Worm (Caenorhabditis elegans) whole organism, young adult: ENCODE results near the gene cnc-9.

Experiments
- B0035.1 ChIP-seq: sonication (generic microtip); optimal IDR thresholded peaks from 2 replicates; lab custom pipeline; 2016; ENCODE audit warnings: missing genetic modification characterization, mild to moderate bottlenecking, missing compliant biosample characterization, missing genotype, missing genetic modification reagents
- C06A6.2 ChIP-seq: fragments of 200-800 bp; sonication (Bioruptor generic); conservative IDR thresholded peaks from 2 replicates; pipeline ENCODE4 v1.3.6; 2022; ENCODE audit warnings: missing genetic modification characterization, missing compliant biosample characterization
- F52B5.7 ChIP-seq: sonication (generic microtip); optimal IDR thresholded peaks from 2 replicates; lab custom pipeline; 2016; ENCODE audit warnings: mild to moderate bottlenecking, missing genetic modification characterization, missing compliant biosample characterization
- T07F8.4 ChIP-seq: sonication (generic microtip); optimal IDR thresholded peaks from 2 replicates; lab custom pipeline; 2016; ENCODE audit warnings: mild to moderate bottlenecking, missing genetic modification characterization, moderate library complexity, missing compliant biosample characterization
- Y95B8A.8 ChIP-seq: fragments of 200-800 bp; sonication (Bioruptor generic); IDR thresholded peaks from 2 replicates; pipeline ENCODE4 v1.3.6; 2022; ENCODE audit warnings: missing genetic modification reagents, missing genetic modification characterization, missing compliant biosample characterization
- attf-6 ChIP-seq: fragments of 200-800 bp; sonication (Bioruptor generic); IDR thresholded peaks from 2 replicates; pipeline ENCODE4 v1.3.6; 2022; ENCODE audit warnings: missing genetic modification reagents, missing genetic modification characterization, missing compliant biosample characterization
- ceh-27 ChIP-seq: fragments of 200-800 bp; sonication (Bioruptor generic); optimal IDR thresholded peaks from 2 replicates; lab custom pipeline; 2018; ENCODE audit warnings: mild to moderate bottlenecking, missing genetic modification characterization, moderate library complexity, missing compliant biosample characterization
- ceh-79 ChIP-seq: sonication (generic microtip); optimal IDR thresholded peaks from 2 replicates; lab custom pipeline; 2017; ENCODE audit warnings: mild to moderate bottlenecking, missing genetic modification characterization, missing compliant biosample characterization
- ekl-4 ChIP-seq: fragments of 200-800 bp; sonication (Bioruptor generic); IDR thresholded peaks from 2 replicates; pipeline ENCODE4 v1.3.6; 2022; ENCODE audit warnings: missing genetic modification reagents, missing genetic modification characterization, missing compliant biosample characterization
- hmg-20 ChIP-seq: fragments of 200-800 bp; sonication (Bioruptor generic); IDR thresholded peaks from 2 replicates; pipeline ENCODE4 v1.3.6; 2022; ENCODE audit warnings: missing genetic modification reagents, missing genetic modification characterization, missing compliant biosample characterization
- lir-1 ChIP-seq: fragments of 200-800 bp; sonication (Bioruptor generic); conservative IDR thresholded peaks from 2 replicates; pipeline ENCODE4 v1.3.6; 2022; ENCODE audit warnings: missing genetic modification reagents, missing genetic modification characterization, missing compliant biosample characterization
- lsl-1 ChIP-seq: fragments of 200-800 bp; sonication (Bioruptor generic); optimal IDR thresholded peaks from 2 replicates; lab custom pipeline; 2018; ENCODE audit warnings: mild to moderate bottlenecking, missing genetic modification characterization, moderate library complexity, missing compliant biosample characterization
- lsy-27 ChIP-seq: sonication (generic microtip); optimal IDR thresholded peaks from 2 replicates; lab custom pipeline; 2017; ENCODE audit warnings: missing genetic modification characterization, mild to moderate bottlenecking, missing compliant biosample characterization, antibody characterized with exemption, missing genotype, borderline replicate concordance; ENCODE audit not compliant: insufficient read depth
- rec-8 ChIP-seq, 2 experiments: sonication (generic microtip); optimal IDR thresholded peaks; 2 replicates each; lab custom pipeline; 2016; ENCODE audit warnings: mild to moderate bottlenecking in 2 of 2, missing genetic modification characterization in 2 of 2, missing genetic modification reagents in 2 of 2, missing genotype in 2 of 2, missing biosample characterization in 1 of 2, missing compliant biosample characterization in 1 of 2, moderate library complexity in 1 of 2
- snpc-3.4 ChIP-seq: sonication (generic microtip); optimal IDR thresholded peaks from 2 replicates; lab custom pipeline; 2017; ENCODE audit warnings: missing genetic modification characterization, mild to moderate bottlenecking, missing compliant biosample characterization, antibody characterized with exemption, moderate library complexity, missing genotype, missing genetic modification reagents
- sptf-2 ChIP-seq: fragments of 200-800 bp; sonication (Bioruptor generic); optimal IDR thresholded peaks from 2 replicates; lab custom pipeline; 2018; ENCODE audit warnings: mild to moderate bottlenecking, missing genetic modification characterization, missing compliant biosample characterization
- tbp1 ChIP-seq: fragments of 200-800 bp; sonication (Bioruptor generic); optimal IDR thresholded peaks from 2 replicates; lab custom pipeline; 2018; ENCODE audit warnings: mild to moderate bottlenecking, missing genetic modification characterization, missing compliant biosample characterization
- xnd-1 ChIP-seq: sonication (generic microtip); optimal IDR thresholded peaks from 2 replicates; lab custom pipeline; 2016; ENCODE audit warnings: missing genotype, missing genetic modification reagents, missing genetic modification characterization, missing compliant biosample characterization
- ztf-18 ChIP-seq: sonication (generic microtip); optimal IDR thresholded peaks from 2 replicates; lab custom pipeline; 2016; ENCODE audit warnings: missing genotype, mild to moderate bottlenecking, missing genetic modification characterization, missing compliant biosample characterization
- ztf-22 ChIP-seq: fragments of 200-800 bp; sonication (Bioruptor generic); optimal IDR thresholded peaks from 2 replicates; lab custom pipeline; 2018; ENCODE audit warnings: mild to moderate bottlenecking, missing genetic modification characterization, moderate library complexity, missing compliant biosample characterization

Gene cnc-9

ce11 chrV:7355464-7355863, 44.5 kb downstream of the cnc-9 start, which contains the start of gene tag-293:
Gene tag-293 (minus strand): TSS chrV:7355564.
- no peak for TF ChIP-seq ceh-27
- TF ChIP-seq ekl-4: no peak
- TF ChIP-seq lsl-1 (GFP tag; lab: Kevin White, UChicago): no peak
- TF ChIP-seq lsy-27 (tag; lab: Kevin White, UChicago): no peak

ce11 chrV:7353602-7354001, 46.4 kb downstream of the cnc-9 start:
- no peak for TF ChIP-seq ztf-22
- no peak for TF ChIP-seq tbp1 (GFP tag; lab: Kevin White, UChicago)
- TF ChIP-seq xnd-1 (tag; lab: Kevin White, UChicago): no peak
- TF ChIP-seq ztf-18 (tag; lab: Kevin White, UChicago): no peak
- TF ChIP-seq lir-1 (GFP tag; lab: Robert Waterston, UW): no peak
- TF ChIP-seq attf-6 (GFP tag; lab: Robert Waterston, UW): no peak

- TF ChIP-seq ceh-79 (tag; lab: Kevin White, UChicago) (no peak), Y95B8A.8 (GFP tag; lab: Robert Waterston, UW) (no peak), F52B5.7 (tag; lab: Kevin White, UChicago) (no peak), rec-8 (tag; optimal IDR thresholded peaks at IDR 0.05; lab: Kevin White, UChicago) (no peak), sptf-2 (GFP tag; lab: Kevin White, UChicago) (no peak), C06A6.2 (GFP tag; lab: Robert Waterston, UW) (no peak), B0035.1 (tag; lab: Kevin White, UChicago) (no peak), T07F8.4 (tag; lab: Kevin White, UChicago) (no peak), hmg-20 (GFP tag; lab: Robert Waterston, UW) (no peak), snpc-3.4 (no peak)
Measured at ce11 chrV:7352186-7353053, 47.6 kb downstream of the cnc-9 start, which contains the start of the genes srh-231 and srh-275. Gene srh-231 (minus strand): TSS chrV:7352236. Gene srh-275 (plus strand): TSS chrV:7353003.
